Worm (Caenorhabditis elegans) whole organism, late embryonic: ENCODE results near the gene F22B7.3.

Experiments used
- ama-1 ChIP-seq: fragments of 150-350 bp; optimal IDR thresholded peaks from 2 replicates; lab custom pipeline; 2014
- fkh-10 ChIP-seq: fragments of 150-350 bp; optimal IDR thresholded peaks from 2 replicates; lab custom pipeline; 2014; ENCODE audit warnings: missing biosample characterization, missing genetic modification reagents, missing genetic modification characterization
- hlh-8 ChIP-seq: sonication (generic microtip); optimal IDR thresholded peaks from 2 replicates; lab custom pipeline; 2016; ENCODE audit warnings: missing genotype, missing genetic modification characterization, missing compliant biosample characterization
- nhr-232 ChIP-seq: sonication (generic microtip); optimal IDR thresholded peaks from 2 replicates; lab custom pipeline; 2016; ENCODE audit warnings: missing genetic modification characterization, missing compliant biosample characterization
- pax-1 ChIP-seq: fragments of 150-350 bp; optimal IDR thresholded peaks from 2 replicates; lab custom pipeline; 2014; ENCODE audit warnings: missing biosample characterization, missing genetic modification characterization
- unc-55 ChIP-seq: sonication (generic microtip); optimal IDR thresholded peaks from 2 replicates; lab custom pipeline; 2017; ENCODE audit warnings: missing biosample characterization, missing genetic modification reagents, missing genetic modification characterization

ce11 chrIII:8696680-8697079 is 48.0 kb downstream of the F22B7.3 start:
- TF ChIP-seq hlh-8 (tag; lab: Kevin White, UChicago) = no peak
- TF ChIP-seq unc-55 = no peak
- TF ChIP-seq ama-1 = no peak
- TF ChIP-seq fkh-10 = no peak
- TF ChIP-seq nhr-232 (tag; lab: Kevin White, UChicago) = no peak
- TF ChIP-seq pax-1 (tag; lab: Kevin White, UChicago) = no peak
